Worm (Caenorhabditis elegans) whole organism, midembryonic: ENCODE measurements around the gene cht-6.

ENCODE experiments used
- flt-1 ChIP-seq: fragments of 200-800 bp; sonication (Bioruptor generic); IDR thresholded peaks from 2 replicates; pipeline ENCODE4 v1.3.6; 2022; ENCODE audit warnings: missing genetic modification characterization, missing compliant biosample characterization
- ref-1 ChIP-seq: fragments of 200-800 bp; sonication (Bioruptor generic); conservative IDR thresholded peaks from 2 replicates; pipeline ENCODE4 v1.3.6; 2022; ENCODE audit warnings: missing genetic modification reagents, missing genetic modification characterization, missing compliant biosample characterization
- ztf-23 ChIP-seq: fragments of 200-800 bp; sonication (Bioruptor generic); IDR thresholded peaks from 2 replicates; pipeline ENCODE4 v1.3.6; 2022; ENCODE audit warnings: missing genetic modification reagents, missing genetic modification characterization, missing compliant biosample characterization

- TF ChIP-seq flt-1 (no peak), ztf-23 (GFP tag; lab: Robert Waterston, UW) (no peak), ref-1 (GFP tag; lab: Robert Waterston, UW) (no peak)
Observed at ce11 chrV:6458302-6458998, 43.7 kb downstream of the cht-6 start.
